Worm (Caenorhabditis elegans) whole organism, mixed stage, embryonic: ENCODE results near the gene eng-1.

Experiments used
- blmp-1 ChIP-seq: fragments of 150-350 bp; optimal IDR thresholded peaks from 2 replicates; lab custom pipeline; 2014; ENCODE audit warnings: missing biosample characterization, missing genetic modification characterization
- elt-3 ChIP-seq: fragments of 150-350 bp; optimal IDR thresholded peaks from 2 replicates; lab custom pipeline; 2014; ENCODE audit warnings: missing biosample characterization, missing genetic modification characterization
- lsy-2 ChIP-seq: fragments of 150-350 bp; optimal IDR thresholded peaks from 2 replicates; lab custom pipeline; 2014; ENCODE audit warnings: missing biosample characterization, missing genetic modification characterization
- mab-5 ChIP-seq: fragments of 150-350 bp; optimal IDR thresholded peaks from 2 replicates; lab custom pipeline; 2014; ENCODE audit warnings: missing biosample characterization, missing genetic modification characterization
- mls-2 ChIP-seq: sonication (generic microtip); optimal IDR thresholded peaks from 2 replicates; lab custom pipeline; 2016; ENCODE audit warnings: mild to moderate bottlenecking, missing genetic modification characterization, moderate library complexity, missing compliant biosample characterization
- nhr-12 ChIP-seq: fragments of 150-350 bp; optimal IDR thresholded peaks from 2 replicates; lab custom pipeline; 2014; ENCODE audit warnings: missing biosample characterization, missing genetic modification characterization
- nhr-237 ChIP-seq: fragments of 150-350 bp; optimal IDR thresholded peaks from 2 replicates; lab custom pipeline; 2014; ENCODE audit warnings: missing biosample characterization, missing genetic modification characterization
- nhr-28 ChIP-seq: fragments of 150-350 bp; optimal IDR thresholded peaks from 2 replicates; lab custom pipeline; 2014; ENCODE audit warnings: missing biosample characterization, missing genetic modification characterization
- pha-4 ChIP-seq: fragments of 150-350 bp; optimal IDR thresholded peaks from 2 replicates; lab custom pipeline; 2018; ENCODE audit warnings: missing biosample characterization, missing genetic modification reagents, missing genetic modification characterization
- unc-39 ChIP-seq: fragments of 150-350 bp; optimal IDR thresholded peaks from 2 replicates; lab custom pipeline; 2014; ENCODE audit warnings: missing biosample characterization, missing genetic modification characterization
- unc-62 ChIP-seq: fragments of 150-350 bp; optimal IDR thresholded peaks from 2 replicates; lab custom pipeline; 2014; ENCODE audit warnings: missing biosample characterization, missing genetic modification reagents, missing genetic modification characterization

ce11 chrIII:5917365-5917958, 49.2 kb upstream of the eng-1 start:
- TF ChIP-seq mls-2 (no peak), unc-39 (tag; lab: Kevin White, UChicago) (no peak), nhr-12 (tag; lab: Kevin White, UChicago) (no peak), unc-62 (no peak), mab-5 (no peak), blmp-1 (tag; lab: Kevin White, UChicago) (no peak), nhr-237 (no peak), pha-4 (no peak), lsy-2 (tag; lab: Kevin White, UChicago) (no peak), nhr-28 (tag; lab: Kevin White, UChicago) (no peak), elt-3 (no peak)
